Worm (Caenorhabditis elegans): ENCODE data around the gene T09D3.3.
A peak's percentile ranks its signal among the peaks of the same experiment; 100 is the strongest.

Gene T09D3.3

DNA sequence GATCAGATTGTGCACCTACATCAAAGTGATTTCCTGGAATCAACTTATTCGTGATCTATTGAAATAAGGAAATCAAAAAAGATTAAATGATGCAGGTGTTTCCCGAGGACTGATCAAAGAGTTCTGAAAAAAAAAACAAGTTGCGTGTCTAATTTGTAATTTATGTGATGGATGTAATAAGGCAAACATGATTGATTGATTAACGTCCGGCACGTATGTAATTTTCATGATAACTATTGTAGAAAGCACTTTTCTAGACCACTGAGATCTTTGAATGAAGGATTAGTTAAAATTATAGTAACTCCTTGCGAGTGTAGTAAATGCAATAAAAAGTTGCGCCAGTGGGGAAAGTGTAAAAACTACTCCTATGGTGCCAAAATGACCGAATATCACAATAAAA lies 4.0 kb downstream of the T09D3.3 start, which contains the start of gene srg-25:
TSS of gene srg-25 (minus strand) at position 101 of the 400 bp plus-strand sequence.
- TF ChIP-seq flt-1 (GFP tag; IDR thresholded peaks at IDR 0.05) = no peak
- no peak for TF ChIP-seq tbx-37 (GFP tag; conservative IDR thresholded peaks at IDR 0.05)
- TF ChIP-seq tra-4 (tag; optimal IDR thresholded peaks at IDR 0.05) = no peak
- no peak for TF ChIP-seq scrt-1 (GFP tag; IDR thresholded peaks at IDR 0.05)
- TF ChIP-seq hmbx-1 (tag; optimal IDR thresholded peaks at IDR 0.05) = no peak
- no peak for TF ChIP-seq ceh-13 (GFP tag; optimal IDR thresholded peaks at IDR 0.05)
- no peak for TF ChIP-seq ama-1 (optimal IDR thresholded peaks at IDR 0.05)
- no peak for TF ChIP-seq F13C5.2 (tag; optimal IDR thresholded peaks at IDR 0.05)
- TF ChIP-seq B0310.2 (tag; optimal IDR thresholded peaks at IDR 0.05) = no peak
- TF ChIP-seq pes-1 (GFP tag; IDR thresholded peaks at IDR 0.05) = no peak
- TF ChIP-seq ceh-36 (tag; optimal IDR thresholded peaks at IDR 0.05) = no peak
- no peak for TF ChIP-seq tbx-11 (GFP tag; IDR thresholded peaks at IDR 0.05)

DNA sequence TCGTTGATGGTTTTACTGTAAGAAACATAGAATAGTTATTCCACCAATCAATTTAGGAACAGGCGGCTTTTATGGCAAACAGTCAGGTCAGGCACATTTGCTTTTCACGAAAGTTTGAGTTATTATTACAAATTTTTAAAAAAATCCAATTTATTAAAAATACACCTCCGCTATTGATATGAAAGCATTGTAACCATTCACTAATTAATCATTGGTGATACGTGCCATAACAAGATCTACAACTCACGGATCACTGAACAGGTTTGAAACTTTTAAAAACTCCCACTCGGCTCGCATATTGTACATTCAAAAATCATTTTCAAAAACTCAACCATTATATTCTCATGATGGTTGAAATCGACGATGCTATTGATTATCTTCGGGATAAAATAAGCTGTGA lies 9.9 kb downstream of the T09D3.3 start, which contains the start of gene srg-27:
TSS of gene srg-27 (plus strand) at position 301 of the 400 bp plus-strand sequence.
- TF ChIP-seq B0310.2 (tag; optimal IDR thresholded peaks at IDR 0.05) (no peak), tbx-11 (GFP tag; IDR thresholded peaks at IDR 0.05) (no peak), ama-1 (optimal IDR thresholded peaks at IDR 0.05) (no peak), tra-4 (tag; optimal IDR thresholded peaks at IDR 0.05) (no peak), F13C5.2 (tag; optimal IDR thresholded peaks at IDR 0.05) (no peak), ets-7 (tag; optimal IDR thresholded peaks at IDR 0.05) (no peak), tbx-37 (GFP tag; conservative IDR thresholded peaks at IDR 0.05) (no peak), ceh-13 (GFP tag; optimal IDR thresholded peaks at IDR 0.05) (no peak), pes-1 (GFP tag; IDR thresholded peaks at IDR 0.05) (no peak), sea-1 (GFP tag; conservative IDR thresholded peaks at IDR 0.05) (no peak), hmbx-1 (tag; optimal IDR thresholded peaks at IDR 0.05) (no peak), hnd-1 (tag; optimal IDR thresholded peaks at IDR 0.05) (no peak), scrt-1 (GFP tag; IDR thresholded peaks at IDR 0.05) (no peak), aly-1 (tag; optimal IDR thresholded peaks at IDR 0.05) (no peak), hmg-4 (GFP tag; optimal IDR thresholded peaks at IDR 0.05) (no peak), flt-1 (GFP tag; IDR thresholded peaks at IDR 0.05) (no peak), ceh-36 (tag; optimal IDR thresholded peaks at IDR 0.05) (no peak)

DNA sequence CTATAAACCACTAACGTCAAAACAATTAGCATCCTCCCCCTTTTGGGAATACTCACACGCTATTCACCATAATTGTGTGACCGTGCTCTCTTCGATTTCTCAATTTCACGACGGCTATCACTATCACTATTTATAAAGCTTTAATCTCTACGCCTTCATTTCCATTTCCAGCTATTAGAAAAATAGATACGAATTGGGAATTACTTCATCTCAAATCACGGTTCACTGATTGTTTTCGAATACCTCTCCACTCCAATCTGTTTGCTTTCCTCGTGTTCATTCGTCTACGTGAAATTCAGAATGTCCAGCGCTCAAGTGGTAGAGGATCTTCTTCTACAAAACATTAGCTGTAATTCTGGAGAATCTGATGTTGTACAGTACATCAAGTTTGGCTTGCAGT lies 12.5 kb downstream of the T09D3.3 start, which contains the start of gene srg-29:
TSS of gene srg-29 (plus strand) at position 301 of the 400 bp plus-strand sequence.
- TF ChIP-seq B0310.2 (tag; optimal IDR thresholded peaks at IDR 0.05) = no peak
- TF ChIP-seq pes-1 (GFP tag; IDR thresholded peaks at IDR 0.05) = no peak
- TF ChIP-seq hmg-4 (GFP tag; optimal IDR thresholded peaks at IDR 0.05) = no peak
- TF ChIP-seq ama-1 (optimal IDR thresholded peaks at IDR 0.05) = no peak
- TF ChIP-seq ceh-13 (GFP tag; optimal IDR thresholded peaks at IDR 0.05) = no peak
- no peak for TF ChIP-seq F13C5.2 (tag; optimal IDR thresholded peaks at IDR 0.05)
- no peak for TF ChIP-seq ceh-36 (tag; optimal IDR thresholded peaks at IDR 0.05)
- no peak for TF ChIP-seq tra-4 (tag; optimal IDR thresholded peaks at IDR 0.05)
- no peak for TF ChIP-seq sea-1 (GFP tag; conservative IDR thresholded peaks at IDR 0.05)
- no peak for TF ChIP-seq scrt-1 (GFP tag; IDR thresholded peaks at IDR 0.05)
- no peak for TF ChIP-seq hmbx-1 (tag; optimal IDR thresholded peaks at IDR 0.05)
- TF ChIP-seq tbx-11 (GFP tag; IDR thresholded peaks at IDR 0.05) = no peak
- no peak for TF ChIP-seq ets-7 (tag; optimal IDR thresholded peaks at IDR 0.05)
- no peak for TF ChIP-seq hnd-1 (tag; optimal IDR thresholded peaks at IDR 0.05)
- no peak for TF ChIP-seq flt-1 (GFP tag; IDR thresholded peaks at IDR 0.05)
- no peak for TF ChIP-seq tbx-37 (GFP tag; conservative IDR thresholded peaks at IDR 0.05)
- TF ChIP-seq aly-1 (tag; optimal IDR thresholded peaks at IDR 0.05) = no peak

DNA sequence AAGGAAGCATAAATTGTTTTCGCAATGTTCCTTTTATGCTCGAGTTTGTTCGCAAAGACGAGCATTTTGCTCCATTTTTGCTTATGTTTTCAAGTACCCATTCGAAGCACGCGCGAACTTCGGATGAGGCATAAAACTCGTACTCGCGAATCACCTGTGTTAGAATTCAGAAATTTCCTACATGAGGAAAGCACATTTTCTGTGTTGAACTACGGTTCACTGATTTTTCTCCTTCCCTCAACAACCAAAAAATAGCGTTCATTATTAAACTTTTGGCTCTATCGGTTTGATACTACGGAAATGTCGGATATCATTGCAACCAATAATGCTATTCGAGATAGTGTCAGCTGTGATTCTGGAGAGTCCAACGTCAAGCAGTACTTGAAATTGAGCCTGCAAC lies 14.8 kb downstream of the T09D3.3 start, which contains the start of gene srg-28:
TSS of gene srg-28 (plus strand) at position 301 of the 400 bp plus-strand sequence.
- TF ChIP-seq ceh-36 (tag; optimal IDR thresholded peaks at IDR 0.05) (no peak), hmg-4 (GFP tag; optimal IDR thresholded peaks at IDR 0.05) (no peak), hmbx-1 (tag; optimal IDR thresholded peaks at IDR 0.05) (no peak), hnd-1 (tag; optimal IDR thresholded peaks at IDR 0.05) (no peak), tra-4 (tag; optimal IDR thresholded peaks at IDR 0.05) (no peak), tbx-37 (GFP tag; conservative IDR thresholded peaks at IDR 0.05) (no peak), aly-1 (tag; optimal IDR thresholded peaks at IDR 0.05) (no peak), ceh-13 (GFP tag; optimal IDR thresholded peaks at IDR 0.05) (no peak), flt-1 (GFP tag; IDR thresholded peaks at IDR 0.05) (no peak), tbx-11 (GFP tag; IDR thresholded peaks at IDR 0.05) (no peak), F13C5.2 (tag; optimal IDR thresholded peaks at IDR 0.05) (no peak), B0310.2 (tag; optimal IDR thresholded peaks at IDR 0.05) (no peak)

DNA sequence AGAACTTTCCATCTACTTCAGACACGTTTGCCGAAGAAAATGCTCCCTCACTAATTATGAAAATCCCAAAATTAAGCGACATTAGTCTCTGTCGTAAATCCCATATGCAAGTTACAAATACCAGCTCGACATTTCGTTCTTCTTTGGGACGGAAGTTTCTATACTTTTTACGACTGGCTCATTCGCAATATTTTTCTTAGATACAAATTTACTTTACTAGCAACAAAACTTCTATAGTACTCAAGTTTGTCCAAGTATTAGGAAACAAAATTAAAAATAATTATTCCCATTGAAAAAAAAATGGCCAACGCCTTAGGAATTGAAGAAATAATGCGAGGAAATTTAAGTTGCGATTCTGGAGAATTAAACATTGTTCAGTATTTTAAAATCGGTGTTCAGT lies 18.4 kb downstream of the T09D3.3 start, which contains the start of gene srg-26:
TSS of gene srg-26 (plus strand) at position 301 of the 400 bp plus-strand sequence.
- TF ChIP-seq hnd-1 (tag; optimal IDR thresholded peaks at IDR 0.05) = no peak
- TF ChIP-seq F13C5.2 (tag; optimal IDR thresholded peaks at IDR 0.05) = no peak
- TF ChIP-seq B0310.2 (tag; optimal IDR thresholded peaks at IDR 0.05) = no peak
- no peak for TF ChIP-seq ets-7 (tag; optimal IDR thresholded peaks at IDR 0.05)
- no peak for TF ChIP-seq aly-1 (tag; optimal IDR thresholded peaks at IDR 0.05)
- TF ChIP-seq ceh-13 (GFP tag; optimal IDR thresholded peaks at IDR 0.05) = no peak
- no peak for TF ChIP-seq ama-1 (optimal IDR thresholded peaks at IDR 0.05)
- TF ChIP-seq tbx-37 (GFP tag; conservative IDR thresholded peaks at IDR 0.05) = no peak
- TF ChIP-seq scrt-1 (GFP tag; IDR thresholded peaks at IDR 0.05) = no peak
- TF ChIP-seq hmbx-1 (tag; optimal IDR thresholded peaks at IDR 0.05) = no peak
- no peak for TF ChIP-seq flt-1 (GFP tag; IDR thresholded peaks at IDR 0.05)
- no peak for TF ChIP-seq sea-1 (GFP tag; conservative IDR thresholded peaks at IDR 0.05)
- TF ChIP-seq ceh-36 (tag; optimal IDR thresholded peaks at IDR 0.05) = no peak

DNA sequence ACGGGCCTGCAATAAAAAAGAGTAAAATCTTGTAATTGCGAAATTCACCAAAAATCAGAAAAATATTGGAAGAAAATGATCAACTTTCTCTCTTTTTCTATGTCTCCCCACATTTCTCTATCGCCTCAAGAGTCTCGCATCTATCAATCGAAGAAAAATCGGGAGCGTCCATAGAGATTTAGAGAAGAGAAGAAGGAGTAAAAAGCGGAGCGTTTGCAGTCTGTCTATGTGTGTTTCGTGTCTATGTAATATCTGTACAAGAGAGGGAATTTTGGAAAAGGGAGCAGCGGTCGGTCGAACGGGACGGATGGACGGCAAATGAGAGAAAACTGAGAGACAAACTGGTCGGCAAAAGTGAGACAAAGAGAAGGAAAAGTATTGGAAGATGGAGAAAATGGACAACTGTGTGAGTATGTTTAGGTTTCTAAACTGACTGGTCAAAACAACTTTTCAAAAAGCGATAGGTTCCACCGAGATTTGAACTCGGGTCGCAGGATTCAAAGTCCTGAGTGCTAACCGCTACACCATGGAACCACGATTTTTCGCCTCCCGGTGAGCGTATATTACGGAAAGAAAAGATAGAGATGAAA lies 19.6 kb downstream of the T09D3.3 start:
- TF ChIP-seq scrt-1 (GFP tag; IDR thresholded peaks at IDR 0.05) (0 out of 2 replicates have a peak, but pooled peaks have one; percentile 25), ceh-13 (GFP tag; optimal IDR thresholded peaks at IDR 0.05) (no peak)

DNA sequence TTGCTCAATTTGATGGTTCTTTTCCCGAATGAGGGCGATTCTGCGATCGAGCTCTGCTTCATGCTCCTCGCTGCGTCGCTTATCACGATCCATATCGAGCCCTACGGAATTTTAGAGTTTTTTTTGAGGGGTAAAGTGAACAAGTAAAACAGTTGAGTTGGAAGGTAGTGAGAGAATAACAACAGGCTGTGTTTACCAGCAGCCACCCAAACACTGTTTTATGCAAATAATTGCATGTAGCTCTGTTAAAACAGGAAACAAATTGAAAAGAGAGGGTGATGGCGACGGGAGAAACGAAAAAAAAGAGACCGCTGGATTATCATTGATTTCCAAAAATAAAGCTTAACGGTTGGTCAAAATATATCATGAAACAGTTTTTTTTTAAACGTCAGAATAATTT lies 21.1 kb downstream of the T09D3.3 start, which contains the start of gene C10G8.8:
TSS of gene C10G8.8 (minus strand) at position 101 of the 400 bp plus-strand sequence.
- TF ChIP-seq aly-1 (tag; optimal IDR thresholded peaks at IDR 0.05) (no peak), sea-1 (GFP tag; conservative IDR thresholded peaks at IDR 0.05) (no peak), tbx-11 (GFP tag; IDR thresholded peaks at IDR 0.05) (no peak), flt-1 (GFP tag; IDR thresholded peaks at IDR 0.05) (no peak), ama-1 (optimal IDR thresholded peaks at IDR 0.05) (no peak), hmg-4 (GFP tag; optimal IDR thresholded peaks at IDR 0.05) (no peak), hmbx-1 (tag; optimal IDR thresholded peaks at IDR 0.05) (no peak), ets-7 (tag; optimal IDR thresholded peaks at IDR 0.05) (no peak), ceh-13 (GFP tag; optimal IDR thresholded peaks at IDR 0.05) (no peak), scrt-1 (GFP tag; IDR thresholded peaks at IDR 0.05) (no peak), tra-4 (tag; optimal IDR thresholded peaks at IDR 0.05) (no peak), F13C5.2 (tag; optimal IDR thresholded peaks at IDR 0.05) (no peak), pes-1 (GFP tag; IDR thresholded peaks at IDR 0.05) (no peak), hnd-1 (tag; optimal IDR thresholded peaks at IDR 0.05) (no peak), tbx-37 (GFP tag; conservative IDR thresholded peaks at IDR 0.05) (no peak), ceh-36 (tag; optimal IDR thresholded peaks at IDR 0.05) (no peak), B0310.2 (tag; optimal IDR thresholded peaks at IDR 0.05) (no peak)
